Worm (Caenorhabditis elegans) whole organism, early embryonic: ENCODE data around the gene crm-1.

Source experiments
- aly-1 ChIP-seq: sonication (generic microtip); optimal IDR thresholded peaks from 2 replicates; lab custom pipeline; 2016; ENCODE audit warnings: missing genetic modification characterization, missing compliant biosample characterization
- ama-1 ChIP-seq: fragments of 150-350 bp; optimal IDR thresholded peaks from 2 replicates; lab custom pipeline; 2014
- ceh-36 ChIP-seq: sonication (generic microtip); optimal IDR thresholded peaks from 2 replicates; lab custom pipeline; 2016; ENCODE audit warnings: missing genetic modification characterization, inconsistent platforms, missing compliant biosample characterization
- flt-1 ChIP-seq: fragments of 200-800 bp; sonication (Bioruptor generic); IDR thresholded peaks from 2 replicates; pipeline ENCODE4 v1.3.6; 2022; ENCODE audit warnings: missing genetic modification characterization, missing compliant biosample characterization
- hmbx-1 ChIP-seq: sonication (generic microtip); optimal IDR thresholded peaks from 2 replicates; lab custom pipeline; 2016; ENCODE audit warnings: mild to moderate bottlenecking, missing genetic modification characterization, missing compliant biosample characterization
- hmg-4 ChIP-seq: fragments of 200-800 bp; sonication (Bioruptor generic); optimal IDR thresholded peaks from 2 replicates; lab custom pipeline; 2018; ENCODE audit warnings: mild to moderate bottlenecking, missing genetic modification characterization, missing compliant biosample characterization
- hnd-1 ChIP-seq: sonication (generic microtip); optimal IDR thresholded peaks from 2 replicates; lab custom pipeline; 2016; ENCODE audit warnings: missing genetic modification characterization, missing compliant biosample characterization
- sea-1 ChIP-seq: fragments of 200-800 bp; sonication (Bioruptor generic); conservative IDR thresholded peaks from 2 replicates; pipeline ENCODE4 v1.3.6; 2022; ENCODE audit warnings: missing genetic modification characterization, missing compliant biosample characterization
- tbx-37 ChIP-seq: fragments of 200-800 bp; sonication (Bioruptor generic); conservative IDR thresholded peaks from 2 replicates; pipeline ENCODE4 v1.3.6; 2022; ENCODE audit warnings: missing genetic modification reagents, missing genetic modification characterization, missing compliant biosample characterization

DNA sequence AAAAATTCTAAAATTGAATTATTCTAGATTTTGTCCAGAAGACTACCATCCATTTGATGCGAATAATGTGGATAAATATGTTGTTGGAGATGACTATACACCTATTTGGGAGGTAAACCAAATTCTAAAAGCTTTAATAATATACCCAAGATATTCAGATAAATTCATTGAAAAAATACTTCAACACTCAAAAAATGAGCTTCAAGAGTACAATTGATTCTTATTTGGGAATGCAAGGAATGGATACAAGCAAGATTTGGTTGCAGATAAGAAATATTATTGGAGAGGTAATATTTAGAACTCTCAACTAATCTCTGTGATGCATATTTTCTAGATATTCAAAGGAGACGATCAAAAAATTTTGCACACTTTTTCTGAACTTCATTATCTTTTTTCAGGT is 28.3 kb upstream of the crm-1 start:
- TF ChIP-seq hmg-4 (no peak), flt-1 (GFP tag; lab: Robert Waterston, UW) (no peak), ama-1 (lab: Kevin White, UChicago) (no peak), ceh-36 (tag; lab: Kevin White, UChicago) (no peak), tbx-37 (GFP tag; lab: Robert Waterston, UW) (no peak), hnd-1 (tag; lab: Kevin White, UChicago) (no peak), hmbx-1 (tag; lab: Kevin White, UChicago) (no peak), aly-1 (tag; lab: Kevin White, UChicago) (no peak), sea-1 (GFP tag; lab: Robert Waterston, UW) (no peak)
